Worm (Caenorhabditis elegans): Measurements from ENCODE around the gene srh-22.

Gene srh-22

ce11 chrV:4951434-4951833 lies 29.3 kb downstream of the srh-22 start, which contains the start of gene str-207:
TSS of gene str-207 (plus strand) at chrV:4951734.
- TF ChIP-seq egl-5 (tag; optimal IDR thresholded peaks at IDR 0.05) (no peak), ceh-82 (tag; optimal IDR thresholded peaks at IDR 0.05) (no peak)

ce11 chrV:4956529-4956928 lies 34.4 kb downstream of the srh-22 start, which contains the start of gene str-208:
TSS of gene str-208 (plus strand) at chrV:4956829.
- TF ChIP-seq sea-2 (GFP tag; optimal IDR thresholded peaks at IDR 0.05) = no peak

- TF ChIP-seq ztf-11 (tag; optimal IDR thresholded peaks at IDR 0.05) = no peak
- TF ChIP-seq daf-12 (tag; optimal IDR thresholded peaks at IDR 0.05) = no peak
- TF ChIP-seq egl-27 (tag; optimal IDR thresholded peaks at IDR 0.05) = no peak
- no peak for TF ChIP-seq sea-2 (GFP tag; optimal IDR thresholded peaks at IDR 0.05)
- TF ChIP-seq nhr-23 (tag; optimal IDR thresholded peaks at IDR 0.05) = no peak
- no peak for TF ChIP-seq nhr-237 (tag; optimal IDR thresholded peaks at IDR 0.05)
- no peak for TF ChIP-seq fos-1 (tag; optimal IDR thresholded peaks at IDR 0.05)
- no peak for TF ChIP-seq tbx-2 (tag; optimal IDR thresholded peaks at IDR 0.05)
- TF ChIP-seq ZK546.5 (tag; optimal IDR thresholded peaks at IDR 0.05) = no peak
- no peak for TF ChIP-seq lin-15B (tag; optimal IDR thresholded peaks at IDR 0.05)
- TF ChIP-seq ama-1 (optimal IDR thresholded peaks at IDR 0.05) = no peak
- TF ChIP-seq hmg-11 (tag; optimal IDR thresholded peaks at IDR 0.05) = no peak
- no peak for TF ChIP-seq skn-1 (tag; optimal IDR thresholded peaks at IDR 0.05)
- no peak for TF ChIP-seq ceh-16 (tag; optimal IDR thresholded peaks at IDR 0.05)
- TF ChIP-seq ceh-28 (tag; optimal IDR thresholded peaks at IDR 0.05) = no peak
- no peak for TF ChIP-seq aly-2 (tag; optimal IDR thresholded peaks at IDR 0.05)
Observed at ce11 chrV:4957619-4958018, 35.5 kb downstream of the srh-22 start.

- TF ChIP-seq mdl-1 (tag; optimal IDR thresholded peaks at IDR 0.05) (no peak), ceh-9 (tag; optimal IDR thresholded peaks at IDR 0.05) (no peak), fkh-10 (GFP tag; optimal IDR thresholded peaks at IDR 0.05) (no peak), fkh-2 (tag; optimal IDR thresholded peaks at IDR 0.05) (no peak), sea-2 (GFP tag; optimal IDR thresholded peaks at IDR 0.05) (no peak), fos-1 (tag; optimal IDR thresholded peaks at IDR 0.05) (no peak), nhr-77 (tag; optimal IDR thresholded peaks at IDR 0.05) (no peak), elt-3 (tag; optimal IDR thresholded peaks at IDR 0.05) (no peak), nhr-25 (tag; optimal IDR thresholded peaks at IDR 0.05) (no peak), ceh-16 (tag; optimal IDR thresholded peaks at IDR 0.05) (no peak), daf-12 (tag; optimal IDR thresholded peaks at IDR 0.05) (no peak), nhr-76 (tag; optimal IDR thresholded peaks at IDR 0.05) (no peak), unc-39 (tag; optimal IDR thresholded peaks at IDR 0.05) (no peak), mml-1 (tag; optimal IDR thresholded peaks at IDR 0.05) (no peak), egl-5 (tag; optimal IDR thresholded peaks at IDR 0.05) (no peak), nhr-12 (tag; optimal IDR thresholded peaks at IDR 0.05) (no peak), lin-39 (tag; optimal IDR thresholded peaks at IDR 0.05) (no peak)
Observed at ce11 chrV:4960686-4961085, 38.6 kb downstream of the srh-22 start.

- TF ChIP-seq lin-39 (tag; optimal IDR thresholded peaks at IDR 0.05) (peak; percentile 11), pha-4 (tag; optimal IDR thresholded peaks at IDR 0.05) (peak; percentile 32), hmg-11 (tag; optimal IDR thresholded peaks at IDR 0.05) (peak; percentile 5), unc-62 (GFP tag; optimal IDR thresholded peaks at IDR 0.05) (no peak), egl-5 (tag; optimal IDR thresholded peaks at IDR 0.05) (peak; percentile 75)
Observed at ce11 chrV:4962968-4963367, 40.8 kb downstream of the srh-22 start, which contains the start of gene tam-1. TSS of gene tam-1 (minus strand) at chrV:4963102.

ce11 chrV:4963606-4964005 lies 41.5 kb downstream of the srh-22 start:
- TF ChIP-seq tbx-2 (tag; optimal IDR thresholded peaks at IDR 0.05) (no peak), fkh-10 (GFP tag; optimal IDR thresholded peaks at IDR 0.05) (no peak)

All from whole organism, L3 larva.